Fruit fly (Drosophila melanogaster) whole organism, adult: Measurements from ENCODE around the gene sac.
A peak's percentile ranks its signal among the peaks of the same experiment; 100 is the strongest.

Source experiments
- CG11617 ChIP-seq: fragments of 200-800 bp; sonication (Bioruptor generic); optimal IDR thresholded peaks from 2 replicates; lab custom pipeline; 2017; ENCODE audit warnings: mild to moderate bottlenecking, missing biosample characterization, missing genetic modification reagents, missing genetic modification characterization
- CG12768 ChIP-seq: fragments of 200-800 bp; sonication (Bioruptor generic); optimal IDR thresholded peaks from 2 replicates; lab custom pipeline; 2017; ENCODE audit warnings: missing biosample characterization, missing genetic modification characterization, mild to moderate bottlenecking, moderate library complexity, missing genetic modification reagents
- CG14711 ChIP-seq: fragments of 200-800 bp; sonication (Bioruptor generic); optimal IDR thresholded peaks from 2 replicates; lab custom pipeline; 2018; ENCODE audit warnings: missing biosample characterization, mild to moderate bottlenecking, missing genetic modification characterization, moderate library complexity
- CG1620 ChIP-seq: fragments of 200-800 bp; sonication (Bioruptor generic); optimal IDR thresholded peaks from 2 replicates; lab custom pipeline; 2016; ENCODE audit warnings: missing biosample characterization, missing genetic modification characterization
- CG33017 ChIP-seq: fragments of 200-800 bp; sonication (Bioruptor generic); optimal IDR thresholded peaks from 2 replicates; lab custom pipeline; 2018; ENCODE audit warnings: missing biosample characterization, mild to moderate bottlenecking, missing genetic modification characterization, moderate library complexity
- CG5204 ChIP-seq: fragments of 200-800 bp; sonication (Bioruptor generic); optimal IDR thresholded peaks from 2 replicates; lab custom pipeline; 2016; ENCODE audit warnings: missing biosample characterization, missing genetic modification characterization
- CG7045 ChIP-seq: fragments of 200-800 bp; sonication (Bioruptor generic); optimal IDR thresholded peaks from 2 replicates; lab custom pipeline; 2017; ENCODE audit warnings: missing biosample characterization, mild to moderate bottlenecking, missing genetic modification characterization
- CG7101 ChIP-seq: fragments of 200-800 bp; sonication (Bioruptor generic); optimal IDR thresholded peaks from 2 replicates; lab custom pipeline; 2018; ENCODE audit warnings: missing biosample characterization, mild to moderate bottlenecking, missing genetic modification characterization, moderate library complexity
- Clk ChIP-seq: fragments of 200-800 bp; sonication (Bioruptor generic); optimal IDR thresholded peaks from 2 replicates; lab custom pipeline; 2017; ENCODE audit warnings: missing biosample characterization, missing genetic modification characterization
- Crg-1 ChIP-seq: fragments of 200-800 bp; sonication (Bioruptor generic); optimal IDR thresholded peaks from 2 replicates; lab custom pipeline; 2016; ENCODE audit warnings: missing biosample characterization, missing genetic modification characterization
- Hr96 ChIP-seq: fragments of 200-800 bp; sonication (Bioruptor generic); optimal IDR thresholded peaks from 2 replicates; lab custom pipeline; 2016; ENCODE audit warnings: missing biosample characterization, missing genetic modification characterization
- Mnt ChIP-seq: fragments of 200-800 bp; sonication (Bioruptor generic); optimal IDR thresholded peaks from 2 replicates; lab custom pipeline; 2016; ENCODE audit warnings: missing biosample characterization, mild to moderate bottlenecking, missing genetic modification characterization
- bab1 ChIP-seq: fragments of 200-800 bp; sonication (Bioruptor generic); optimal IDR thresholded peaks from 3 replicates; lab custom pipeline; 2019; ENCODE audit warnings: missing biosample characterization, mild to moderate bottlenecking, missing genetic modification characterization, moderate library complexity
- cic ChIP-seq: fragments of 200-800 bp; sonication (Bioruptor generic); optimal IDR thresholded peaks from 2 replicates; lab custom pipeline; 2017; ENCODE audit warnings: missing biosample characterization, mild to moderate bottlenecking, missing genetic modification characterization, moderate library complexity
- cnc ChIP-seq, 2 experiments: fragments of >200 bp; optimal IDR thresholded peaks; 2 replicates each; lab custom pipeline; 2017
- kay ChIP-seq: fragments of 200-800 bp; sonication (Bioruptor generic); peaks from one replicate; lab custom pipeline; 2016; ENCODE audit warnings: missing biosample characterization, missing genetic modification characterization, borderline replicate concordance
- ovo ChIP-seq: fragments of 200-800 bp; sonication (Bioruptor generic); optimal IDR thresholded peaks from 2 replicates; lab custom pipeline; 2016; ENCODE audit warnings: missing biosample characterization, missing genetic modification characterization
- pad ChIP-seq: fragments of 200-800 bp; sonication (Bioruptor generic); optimal IDR thresholded peaks from 3 replicates; lab custom pipeline; 2017; ENCODE audit warnings: missing biosample characterization, missing genetic modification characterization, mild to moderate bottlenecking, moderate library complexity, missing genetic modification reagents
- tj ChIP-seq: fragments of 200-800 bp; sonication (Bioruptor generic); optimal IDR thresholded peaks from 3 replicates; lab custom pipeline; 2017; ENCODE audit warnings: missing biosample characterization, mild to moderate bottlenecking, missing genetic modification characterization, moderate library complexity
- toe ChIP-seq: fragments of 200-800 bp; sonication (Bioruptor generic); optimal IDR thresholded peaks from 2 replicates; lab custom pipeline; 2016; ENCODE audit warnings: missing biosample characterization, missing genetic modification characterization

Gene sac

dm6 chr3R:4479038-4479988, 1.3 kb upstream of the sac start, which contains the start of gene CG31523:
TSS of gene CG31523 (minus strand) at chr3R:4479207.
- TF ChIP-seq tj (GFP tag; lab: Kevin White, UChicago): peak; percentile 86
- peak; percentile 60 to 68 for TF ChIP-seq cnc (optimal IDR thresholded peaks at IDR 0.05; lab: Kevin White, UChicago)
- TF ChIP-seq kay (GFP tag; lab: Kevin White, UChicago): peak; percentile 94
- no peak for TF ChIP-seq CG14711

dm6 chr3R:4484999-4485398, 4.4 kb downstream of the sac start, which contains the start of gene Fip1:
TSS of gene Fip1 (plus strand) at chr3R:4485008.
- TF ChIP-seq Hr96 (GFP tag; lab: Kevin White, UChicago) (no peak), CG1620 (GFP tag; lab: Kevin White, UChicago) (no peak), Clk (GFP tag; lab: Kevin White, UChicago) (no peak), tj (GFP tag; lab: Kevin White, UChicago) (no peak), kay (GFP tag; lab: Kevin White, UChicago) (no peak), CG11617 (GFP tag; lab: Kevin White, UChicago) (no peak), Mnt (no peak)

dm6 chr3R:4506265-4506664, 25.7 kb downstream of the sac start, which contains the start of gene CG34425:
TSS of gene CG34425 (minus strand) at chr3R:4506365.
- TF ChIP-seq CG14711: no peak
- TF ChIP-seq bab1 (GFP tag; lab: Kevin White, UChicago): no peak
- TF ChIP-seq CG1620 (GFP tag; lab: Kevin White, UChicago): no peak
- no peak for TF ChIP-seq Mnt
- no peak for TF ChIP-seq cnc (optimal IDR thresholded peaks at IDR 0.05; lab: Kevin White, UChicago)
- no peak for TF ChIP-seq CG7101 (tag; lab: Kevin White, UChicago)
- no peak for TF ChIP-seq ovo
- TF ChIP-seq CG33017 (tag; lab: Kevin White, UChicago): no peak
- TF ChIP-seq pad (GFP tag; lab: Kevin White, UChicago): no peak
- TF ChIP-seq tj (GFP tag; lab: Kevin White, UChicago): no peak
- no peak for TF ChIP-seq CG5204 (GFP tag; lab: Kevin White, UChicago)
- no peak for TF ChIP-seq Clk (GFP tag; lab: Kevin White, UChicago)
- no peak for TF ChIP-seq toe (GFP tag; lab: Kevin White, UChicago)
- TF ChIP-seq cic: no peak
- TF ChIP-seq kay (GFP tag; lab: Kevin White, UChicago): no peak
- TF ChIP-seq CG12768 (GFP tag; lab: Kevin White, UChicago): no peak
- TF ChIP-seq CG7045 (GFP tag; lab: Kevin White, UChicago): no peak
- TF ChIP-seq Hr96 (GFP tag; lab: Kevin White, UChicago): no peak
- no peak for TF ChIP-seq Crg-1 (GFP tag; lab: Kevin White, UChicago)

DNA sequence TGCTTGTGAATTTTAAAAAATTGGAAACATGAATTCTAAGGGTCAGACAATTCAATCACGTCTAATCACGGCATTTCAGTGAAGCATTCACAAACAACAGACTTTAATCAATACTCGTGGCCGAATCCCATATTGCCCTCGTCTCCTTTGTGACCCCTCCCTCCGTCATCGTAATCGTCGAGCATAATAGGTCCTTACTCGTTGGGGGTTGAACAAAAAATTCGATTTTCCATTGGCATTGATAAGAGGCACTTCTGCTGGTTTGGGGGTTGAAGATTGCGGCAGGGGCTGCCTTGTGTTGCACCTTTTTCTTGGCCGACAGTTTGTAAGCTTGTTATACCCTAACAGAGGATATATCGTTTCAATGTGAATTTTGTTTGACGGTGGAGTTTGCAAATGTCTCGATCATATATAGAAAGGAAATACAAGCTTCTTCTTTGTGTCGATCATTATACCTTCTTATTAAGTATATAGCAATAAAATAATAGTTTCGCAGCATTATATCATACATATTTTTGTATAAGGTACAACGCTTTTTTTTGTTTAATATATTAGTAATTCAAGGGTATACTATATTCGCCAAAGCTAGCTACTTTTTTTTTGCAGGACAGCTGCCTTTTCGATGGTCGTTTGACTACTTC, 43.7 kb downstream of the sac start:
- TF ChIP-seq toe (GFP tag; lab: Kevin White, UChicago): no peak
- TF ChIP-seq cnc (optimal IDR thresholded peaks at IDR 0.05; lab: Kevin White, UChicago): no peak
- TF ChIP-seq Mnt: no peak
- TF ChIP-seq CG7045 (GFP tag; lab: Kevin White, UChicago): no peak
- no peak for TF ChIP-seq bab1 (GFP tag; lab: Kevin White, UChicago)
- TF ChIP-seq CG5204 (GFP tag; lab: Kevin White, UChicago): no peak
- no peak for TF ChIP-seq Crg-1 (GFP tag; lab: Kevin White, UChicago)
- no peak for TF ChIP-seq CG12768 (GFP tag; lab: Kevin White, UChicago)
- TF ChIP-seq Clk (GFP tag; lab: Kevin White, UChicago): no peak
- no peak for TF ChIP-seq cic
- no peak for TF ChIP-seq CG33017 (tag; lab: Kevin White, UChicago)
- TF ChIP-seq ovo: no peak

DNA sequence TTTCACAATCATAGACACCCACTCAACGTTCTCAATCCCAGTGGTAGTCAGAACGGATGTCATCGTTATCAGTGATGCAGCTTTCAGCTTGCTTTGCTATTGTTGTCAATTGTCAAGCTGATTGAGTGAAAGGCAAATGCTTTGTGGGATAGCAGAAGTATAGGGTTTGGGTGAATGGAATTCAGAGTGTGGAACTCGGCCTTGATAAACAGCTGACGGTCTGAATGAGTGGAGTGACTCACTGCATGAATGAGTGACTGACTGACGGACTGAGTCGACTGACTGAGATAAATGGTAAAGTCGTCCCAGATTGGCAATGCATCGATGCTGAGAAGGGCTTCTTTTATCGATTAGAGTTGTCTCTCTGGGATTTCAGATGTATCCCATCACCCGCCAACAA, 50.4 kb downstream of the sac start:
- no peak for TF ChIP-seq cnc (optimal IDR thresholded peaks at IDR 0.05; lab: Kevin White, UChicago)
- TF ChIP-seq Crg-1 (GFP tag; lab: Kevin White, UChicago): no peak
- no peak for TF ChIP-seq CG12768 (GFP tag; lab: Kevin White, UChicago)
- TF ChIP-seq CG1620 (GFP tag; lab: Kevin White, UChicago): no peak
- no peak for TF ChIP-seq bab1 (GFP tag; lab: Kevin White, UChicago)
- TF ChIP-seq kay (GFP tag; lab: Kevin White, UChicago): no peak
- no peak for TF ChIP-seq CG5204 (GFP tag; lab: Kevin White, UChicago)
- no peak for TF ChIP-seq Mnt
- TF ChIP-seq CG14711: no peak
